Worm (Caenorhabditis elegans) whole organism, L4 larva: Measurements from ENCODE around the gene ttr-28.

ENCODE experiments used
- hlh-11 ChIP-seq: fragments of 200-800 bp; sonication (Bioruptor generic); optimal IDR thresholded peaks from 2 replicates; lab custom pipeline; 2018; ENCODE audit warnings: mild to moderate bottlenecking, missing genetic modification characterization, missing compliant biosample characterization
- lsy-2 ChIP-seq, 2 experiments: fragments of 150-350 bp in 1 of 2; sonication (generic microtip) in 1 of 2; optimal IDR thresholded peaks; 2 replicates each; lab custom pipeline; 2014 to 2017; ENCODE audit warnings: missing biosample characterization in 2 of 2, missing genetic modification characterization in 2 of 2
- mdl-1 ChIP-seq, 2 experiments: fragments of 150-350 bp in 1 of 2; sonication (generic microtip) in 1 of 2; optimal IDR thresholded peaks; 2 replicates each; lab custom pipeline; 2014 to 2017; ENCODE audit warnings: missing biosample characterization in 2 of 2, missing genetic modification characterization in 2 of 2
- nhr-10 ChIP-seq: fragments of 150-350 bp; optimal IDR thresholded peaks from 2 replicates; lab custom pipeline; 2014; ENCODE audit warnings: missing biosample characterization, missing genetic modification characterization

DNA sequence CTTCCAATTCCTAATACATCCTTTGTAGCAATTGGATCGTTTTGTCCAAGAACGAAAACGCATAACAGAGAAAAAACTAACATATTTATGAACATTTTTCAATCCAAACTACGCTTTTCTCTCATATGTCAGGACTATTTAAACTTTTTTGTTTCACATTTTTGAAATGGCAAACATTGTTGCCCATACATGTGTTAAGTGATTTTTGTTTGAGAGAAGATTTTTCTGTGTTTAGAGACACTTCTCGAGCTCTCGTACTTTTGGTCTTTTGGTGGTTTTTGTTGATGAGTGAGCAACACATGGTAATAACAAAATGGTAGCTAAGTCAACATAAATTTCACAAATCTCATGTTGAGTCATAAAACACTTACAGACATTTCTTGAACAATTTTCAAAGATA lies at the start of gene ttr-28:
- no peak for TF ChIP-seq lsy-2 (tag; optimal IDR thresholded peaks at IDR 0.05; lab: Kevin White, UChicago)
- TF ChIP-seq nhr-10, result no peak
- TF ChIP-seq hlh-11 (tag; lab: Kevin White, UChicago), result no peak
- no peak for TF ChIP-seq mdl-1 (tag; optimal IDR thresholded peaks at IDR 0.05; lab: Kevin White, UChicago)
